Fruit fly (Drosophila melanogaster) whole organism, wandering third instar larva: Measurements from ENCODE around the gene Sac1.

Source experiments
- Abd-B ChIP-seq: fragments of >200 bp; optimal IDR thresholded peaks from 2 replicates; lab custom pipeline; 2017; ENCODE audit warnings: missing biosample characterization, missing genetic modification characterization
- Dfd ChIP-seq: fragments of >200 bp; optimal IDR thresholded peaks from 2 replicates; lab custom pipeline; 2017; ENCODE audit warnings: missing biosample characterization, missing genetic modification characterization
- HLH106 ChIP-seq: fragments of 200-800 bp; optimal IDR thresholded peaks from 3 replicates; lab custom pipeline; 2019; ENCODE audit warnings: missing biosample characterization, mild to moderate bottlenecking, missing genetic modification characterization, moderate library complexity
- N ChIP-seq: fragments of >200 bp; optimal IDR thresholded peaks from 2 replicates; lab custom pipeline; 2018; ENCODE audit warnings: missing biosample characterization, missing external identifiers, missing genetic modification characterization
- OdsH ChIP-seq: fragments of 200-800 bp; sonication (Bioruptor generic); optimal IDR thresholded peaks from 2 replicates; lab custom pipeline; 2016; ENCODE audit warnings: missing biosample characterization, mild to moderate bottlenecking, missing genetic modification characterization
- Sp1 ChIP-seq: fragments of 200-800 bp; sonication (Bioruptor generic); optimal IDR thresholded peaks from 3 replicates; lab custom pipeline; 2019; ENCODE audit warnings: missing biosample characterization, mild to moderate bottlenecking, missing genetic modification characterization, moderate library complexity
- brk ChIP-seq: fragments of 200-800 bp; sonication (Bioruptor generic); optimal IDR thresholded peaks from 2 replicates; lab custom pipeline; 2016; ENCODE audit warnings: missing biosample characterization, mild to moderate bottlenecking, missing genetic modification characterization
- dmrt93B ChIP-seq: fragments of 200-800 bp; sonication (Bioruptor generic); optimal IDR thresholded peaks from 2 replicates; lab custom pipeline; 2018; ENCODE audit warnings: missing biosample characterization, mild to moderate bottlenecking, missing genetic modification characterization
- foxo ChIP-seq, 2 experiments: fragments of 200-800 bp; sonication (Bioruptor generic); optimal IDR thresholded peaks; 2 replicates in 1 of 2; 3 replicates in 1 of 2; lab custom pipeline; 2016 to 2017; ENCODE audit warnings: missing biosample characterization in 2 of 2, missing genetic modification characterization in 2 of 2
- fru ChIP-seq: fragments of 200-800 bp; sonication (Bioruptor generic); optimal IDR thresholded peaks from 3 replicates; lab custom pipeline; 2016; ENCODE audit warnings: missing biosample characterization, mild to moderate bottlenecking, missing genetic modification characterization
- h ChIP-seq: fragments of 200-800 bp; sonication (Bioruptor generic); optimal IDR thresholded peaks from 3 replicates; lab custom pipeline; 2016; ENCODE audit warnings: missing biosample characterization, mild to moderate bottlenecking, missing genetic modification characterization
- jim ChIP-seq: fragments of 175-275, 200-325 bp; sonication (Bioruptor generic); optimal IDR thresholded peaks from 2 replicates; lab custom pipeline; 2016; ENCODE audit warnings: missing biosample characterization, mild to moderate bottlenecking, missing genetic modification characterization
- lola ChIP-seq: fragments of >200 bp; optimal IDR thresholded peaks from 2 replicates; lab custom pipeline; 2017; ENCODE audit warnings: missing biosample characterization, missing genetic modification characterization
- pan ChIP-seq: fragments of >200 bp; optimal IDR thresholded peaks from 2 replicates; lab custom pipeline; 2017

dm6 chr3L:1258547-1258946 lies 10.9 kb downstream of the Sac1 start:
- TF ChIP-seq h (GFP tag; lab: Kevin White, UChicago) (no peak), HLH106 (tag; lab: Kevin White, UChicago) (no peak), brk (GFP tag; lab: Kevin White, UChicago) (no peak), Sp1 (GFP tag; lab: Kevin White, UChicago) (no peak), fru (no peak), lola (GFP tag; lab: Kevin White, UChicago) (no peak), Dfd (GFP tag; lab: Kevin White, UChicago) (no peak), foxo (GFP tag; optimal IDR thresholded peaks at IDR 0.05; lab: Kevin White, UChicago) (no peak), dmrt93B (GFP tag; lab: Kevin White, UChicago) (no peak), pan (lab: Kevin White, UChicago) (no peak), OdsH (GFP tag; lab: Kevin White, UChicago) (no peak), jim (GFP tag; lab: Kevin White, UChicago) (no peak), Abd-B (GFP tag; lab: Kevin White, UChicago) (no peak), N (GFP tag; lab: Kevin White, UChicago) (no peak)
